Fruit fly (Drosophila melanogaster): ENCODE measurements around the gene ctp.

Gene ctp

DNA sequence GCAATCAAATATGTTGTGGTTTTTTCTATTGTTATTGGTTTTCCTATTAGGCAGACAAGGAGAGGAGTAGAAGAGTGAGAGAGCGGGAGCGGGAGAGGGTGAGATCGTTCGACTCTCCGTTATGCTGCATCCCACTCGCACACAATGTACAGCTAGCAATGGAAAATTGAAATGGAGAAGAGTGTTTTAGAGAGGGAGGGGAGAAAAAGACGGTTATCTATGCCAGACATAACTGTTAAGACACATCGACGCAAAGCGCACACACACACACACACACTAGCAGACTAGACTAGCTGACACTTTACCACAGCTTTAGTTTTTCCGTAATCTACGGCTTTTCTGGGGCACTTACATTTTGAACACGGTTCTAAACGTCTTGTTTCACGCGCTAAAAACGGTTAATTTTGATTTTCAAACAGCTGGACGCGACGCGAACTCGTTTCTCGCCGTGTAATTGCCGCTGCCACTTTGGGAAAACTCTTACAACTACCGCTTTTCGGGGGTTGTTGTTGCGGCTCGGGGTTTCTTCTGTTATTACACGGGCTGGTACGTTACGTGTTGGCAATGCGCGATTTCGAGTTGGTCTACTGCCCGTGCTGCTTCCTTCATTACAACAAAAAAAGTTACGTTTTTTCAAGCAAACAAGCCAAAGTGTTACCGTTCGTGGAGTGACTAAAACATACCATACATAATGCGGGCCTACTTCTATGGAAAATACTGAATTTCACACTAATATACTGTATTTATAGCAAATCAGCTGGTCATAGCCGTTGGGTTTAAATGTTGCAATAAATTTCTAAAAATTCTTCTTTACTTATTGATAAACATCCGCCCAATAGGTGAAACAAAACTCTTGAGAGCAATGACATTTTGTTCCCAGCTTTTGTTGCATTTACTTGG, 8.4 kb upstream of the ctp start, which contains the start of gene fzr:
TSS of gene fzr (minus strand) at position 625 of the 900 bp plus-strand sequence.
- no peak for TF ChIP-seq noc (tag; optimal IDR thresholded peaks at IDR 0.05)

DNA sequence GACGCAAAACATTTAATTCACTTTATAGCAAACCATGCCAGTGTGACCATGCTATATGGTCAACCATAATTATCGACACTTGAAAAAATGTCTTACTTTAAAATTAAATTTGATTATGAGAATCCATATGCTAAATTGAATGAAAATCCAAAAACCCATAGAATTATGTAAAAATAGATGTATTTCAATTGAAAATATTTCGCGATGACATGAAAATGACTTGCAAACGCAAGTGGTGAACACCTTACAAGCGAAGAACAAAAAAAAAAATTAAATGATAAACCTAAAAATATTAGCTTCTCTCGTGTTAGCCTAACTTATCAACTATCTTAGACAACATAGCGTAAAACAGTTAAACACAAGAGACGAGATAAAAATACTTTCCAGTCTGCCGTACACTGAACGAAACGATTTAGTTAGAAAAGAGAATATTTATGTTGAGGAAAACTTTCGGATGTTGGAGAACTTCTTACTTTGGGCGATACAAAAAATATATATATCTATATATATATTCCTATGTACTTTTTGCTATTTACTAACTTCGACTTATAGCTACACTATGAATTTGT, 7.7 kb upstream of the ctp start:
- peak; percentile 27 for TF ChIP-seq noc (tag; optimal IDR thresholded peaks at IDR 0.05)

DNA sequence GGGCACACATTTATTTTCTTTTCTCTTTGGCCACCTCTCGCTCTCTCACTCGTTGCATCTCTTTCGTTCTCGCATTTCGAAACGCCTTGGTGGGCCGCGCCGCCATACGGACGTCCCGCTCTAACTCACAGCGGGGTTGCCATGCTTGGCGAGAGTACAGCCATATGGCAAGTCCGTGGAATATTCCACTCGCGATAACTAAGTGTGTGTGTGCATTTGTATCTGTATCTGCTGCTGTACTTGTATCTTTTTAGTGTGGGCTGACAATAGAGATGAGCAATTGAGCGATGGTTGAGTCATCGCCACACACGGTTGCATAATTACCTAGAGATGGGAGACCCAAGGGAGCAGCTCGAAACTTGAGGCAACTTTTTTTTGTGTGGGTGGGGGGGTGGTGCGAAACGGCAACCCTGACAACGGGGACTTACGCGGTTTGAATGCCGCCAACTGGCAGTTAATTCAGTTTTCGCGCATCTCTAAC, 3.1 kb upstream of the ctp start:
- TF ChIP-seq noc (tag; optimal IDR thresholded peaks at IDR 0.05): peak; percentile 70

DNA sequence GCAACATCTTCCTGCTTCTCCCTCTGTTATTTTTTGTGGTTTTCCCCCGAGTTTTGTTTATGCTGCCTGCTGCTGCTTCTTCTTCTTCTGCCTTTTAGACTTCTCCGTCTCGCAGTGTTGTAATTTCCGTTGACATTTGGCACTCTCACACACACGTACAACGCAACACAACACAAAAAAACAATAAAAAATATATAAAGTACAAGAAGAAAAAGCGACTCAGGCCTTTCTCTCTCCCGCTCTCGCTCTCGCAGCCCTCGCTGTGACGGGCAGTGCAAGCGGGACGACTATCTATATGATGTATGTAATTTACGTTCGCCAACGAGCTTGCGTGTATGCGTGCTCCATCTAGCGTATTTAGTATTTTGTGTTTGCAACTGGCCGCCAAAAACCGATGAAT, 1.4 kb upstream of the ctp start:
- TF ChIP-seq noc (tag; optimal IDR thresholded peaks at IDR 0.05): peak; percentile 19

DNA sequence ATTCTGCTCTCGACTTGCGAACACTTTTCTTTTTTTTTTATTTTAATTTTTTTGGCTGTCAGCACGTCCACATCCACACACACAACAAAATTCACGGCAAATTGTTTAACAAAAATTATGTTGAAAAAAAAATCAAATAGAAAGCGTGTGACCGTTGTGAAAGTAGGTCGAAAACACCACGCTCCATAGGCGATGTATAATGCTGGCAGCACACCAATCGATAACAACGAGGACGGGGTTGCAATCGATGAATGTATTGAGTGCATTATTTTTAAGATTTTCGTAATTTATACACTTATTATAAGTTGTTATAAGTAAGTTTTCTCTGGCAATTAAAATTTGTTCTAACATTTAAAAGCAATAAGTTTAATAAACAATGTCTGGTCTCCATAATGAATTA, 877 bp upstream of the ctp start, which contains the start of gene Pp2C1:
TSS of gene Pp2C1 (minus strand) at position 181 of the 400 bp plus-strand sequence.
- TF ChIP-seq noc (tag; optimal IDR thresholded peaks at IDR 0.05): no peak

DNA sequence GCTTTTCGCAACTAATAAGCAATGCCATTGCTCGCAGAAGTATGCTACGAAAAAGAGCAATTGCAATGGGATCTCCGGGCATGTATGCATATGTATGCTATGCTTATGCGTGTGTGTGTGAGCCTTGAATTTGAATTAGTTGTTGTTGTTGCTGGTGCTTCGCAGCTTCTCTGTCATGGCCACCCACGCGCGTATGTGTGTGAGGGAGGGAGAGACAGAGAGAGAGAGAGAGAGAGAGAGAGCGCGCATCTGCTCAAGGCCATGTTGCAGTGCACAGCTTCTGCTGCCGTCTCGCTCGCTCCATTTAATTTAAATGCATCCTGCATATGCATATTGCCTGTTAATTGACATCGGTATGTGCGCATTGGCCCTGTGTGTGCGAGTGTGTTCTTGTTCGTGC, 3.2 kb downstream of the ctp start:
- TF ChIP-seq noc (tag; optimal IDR thresholded peaks at IDR 0.05): no peak

DNA sequence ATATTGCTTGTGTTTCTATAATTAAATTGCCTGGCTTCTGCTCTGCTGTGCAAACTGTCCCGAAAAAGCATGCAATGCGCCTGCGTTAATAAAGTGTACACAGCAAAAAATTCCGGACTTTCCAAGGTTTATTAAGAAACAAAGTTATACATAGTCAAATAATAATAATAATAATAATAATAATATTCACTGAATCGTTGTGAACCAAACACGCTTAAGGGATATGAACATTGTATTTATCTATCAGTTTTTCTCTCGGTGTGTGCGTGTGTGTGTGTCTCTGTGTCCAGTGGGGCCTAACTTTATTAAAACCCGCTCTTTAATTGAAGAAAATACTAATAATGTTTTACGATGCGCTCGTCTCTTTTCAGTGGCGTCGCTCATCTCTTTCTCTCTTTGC, 3.6 kb downstream of the ctp start:
- no peak for TF ChIP-seq noc (tag; optimal IDR thresholded peaks at IDR 0.05)

DNA sequence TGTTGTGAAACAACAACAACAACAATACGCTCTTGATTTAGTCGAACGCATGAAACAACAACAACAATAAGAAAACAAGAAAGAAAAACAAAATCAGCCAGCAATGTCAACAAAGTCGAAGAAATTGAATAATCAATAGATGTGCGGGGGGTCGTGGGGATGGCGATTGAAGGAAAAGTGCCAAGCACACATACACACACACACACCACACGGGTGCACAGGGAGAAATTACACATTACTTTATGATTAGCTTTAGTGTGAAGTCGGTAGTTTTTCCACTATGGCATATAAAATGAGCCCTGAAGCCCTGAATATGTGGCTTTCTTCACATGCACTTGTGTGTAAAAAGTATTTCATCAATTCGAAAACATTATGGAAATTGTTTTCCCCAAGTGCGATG, 5.4 kb downstream of the ctp start:
- no peak for TF ChIP-seq noc (tag; optimal IDR thresholded peaks at IDR 0.05)

DNA sequence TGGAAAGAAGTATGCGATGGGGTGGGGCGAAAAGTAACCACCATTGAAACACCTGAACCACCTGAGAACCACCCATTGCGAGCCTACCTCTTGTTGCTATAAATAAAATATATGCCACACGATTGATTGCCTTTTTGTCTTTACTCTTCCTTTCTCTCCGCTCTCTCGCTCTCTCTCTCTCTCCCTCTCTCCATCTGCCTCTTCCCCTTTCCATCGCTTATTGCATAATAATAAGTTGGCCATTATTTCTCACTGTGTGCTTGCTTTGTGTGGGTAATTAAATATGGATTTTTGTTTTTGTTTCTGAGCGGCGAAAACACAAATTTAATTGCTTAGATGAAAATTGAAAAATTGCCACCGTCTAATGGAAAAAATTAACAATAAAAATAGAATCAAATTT, 6.5 kb downstream of the ctp start:
- TF ChIP-seq noc (tag; optimal IDR thresholded peaks at IDR 0.05): no peak

DNA sequence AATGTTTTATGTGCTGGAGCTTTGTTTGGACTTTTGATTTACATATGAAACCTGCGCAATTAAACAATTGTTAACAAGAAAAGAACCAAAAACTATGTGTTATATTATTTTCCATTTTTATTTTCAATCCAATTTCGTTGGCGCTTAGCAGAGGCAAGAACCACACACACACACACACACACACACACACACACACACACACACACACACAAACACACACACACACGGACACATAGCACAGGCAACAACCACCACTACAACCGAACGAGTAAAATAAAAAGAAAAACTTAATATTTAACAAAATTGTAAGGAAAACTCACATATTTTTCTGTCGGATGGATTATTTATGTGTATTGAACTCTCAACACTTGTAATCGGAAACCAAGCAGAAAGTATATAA, 11.8 kb downstream of the ctp start:
- no peak for TF ChIP-seq noc (tag; optimal IDR thresholded peaks at IDR 0.05)

DNA sequence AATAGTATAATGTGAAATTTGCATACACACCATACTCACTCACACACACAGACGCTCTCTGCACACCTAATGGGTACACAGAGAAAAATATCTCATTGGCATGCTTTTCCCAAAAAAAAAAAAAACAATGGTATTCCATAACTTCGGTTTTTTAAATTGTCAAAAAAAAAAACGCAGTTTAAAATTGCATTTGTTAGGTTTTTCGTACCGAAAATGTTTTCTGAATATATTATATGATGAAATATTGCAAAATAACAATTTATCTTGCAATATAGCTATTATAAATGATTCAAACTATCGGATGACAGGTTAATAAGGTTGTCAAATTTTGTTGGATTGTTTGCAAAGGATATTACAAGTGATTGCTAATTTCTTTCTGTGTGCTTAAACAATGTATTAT, 12.2 kb downstream of the ctp start:
- TF ChIP-seq noc (tag; optimal IDR thresholded peaks at IDR 0.05): no peak

DNA sequence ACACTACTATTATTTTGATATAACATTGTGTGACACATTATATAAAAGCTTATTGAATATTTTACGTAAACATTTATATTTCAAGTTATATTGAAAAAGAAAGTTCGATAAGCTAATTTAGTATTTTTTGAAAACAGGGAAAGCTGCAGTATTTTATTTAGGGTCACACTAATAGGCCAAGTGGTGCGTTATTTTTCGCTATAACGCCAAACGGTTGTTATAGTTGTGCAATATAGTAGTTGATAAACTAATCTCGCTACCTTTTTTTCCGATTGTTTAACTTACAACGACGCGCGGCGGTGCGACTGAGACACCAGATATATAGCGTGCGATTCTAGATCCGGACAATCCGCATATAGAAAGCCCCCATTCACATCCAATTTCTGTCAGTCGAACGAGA, 14.5 kb downstream of the ctp start, which contains the start of gene Pdha:
TSS of gene Pdha (plus strand) at position 167 of the 400 bp plus-strand sequence.
- no peak for TF ChIP-seq noc (tag; optimal IDR thresholded peaks at IDR 0.05)

DNA sequence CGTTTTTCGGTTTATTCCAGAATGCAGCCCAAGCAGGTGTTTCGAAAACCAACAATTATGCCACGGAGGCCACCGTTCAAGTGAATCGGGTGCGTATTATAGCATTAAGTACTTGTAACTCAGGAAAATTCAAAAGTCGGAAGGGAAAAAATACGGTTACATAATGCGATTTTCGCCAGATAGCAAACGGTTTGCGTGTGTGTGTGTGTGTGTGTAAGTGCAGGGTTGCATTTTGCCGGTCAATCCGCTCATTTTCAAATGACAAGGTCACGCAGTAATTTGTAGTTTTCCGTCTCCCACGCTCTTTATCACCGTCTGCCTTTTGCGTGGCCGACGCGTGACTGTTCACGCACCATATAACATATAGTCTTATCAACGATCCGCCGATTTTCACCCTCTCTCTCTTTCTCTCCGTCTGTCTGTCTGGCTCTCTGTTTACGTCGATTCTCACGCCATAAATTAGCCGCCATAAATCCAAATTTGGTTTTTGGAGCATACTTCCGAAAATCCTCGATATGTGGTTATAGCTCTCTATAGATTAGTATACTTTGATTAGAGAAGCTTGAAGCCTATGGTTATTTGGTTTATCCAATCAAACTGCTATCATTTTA, 15.3 kb downstream of the ctp start:
- TF ChIP-seq noc (tag; optimal IDR thresholded peaks at IDR 0.05): peak; percentile 40

DNA sequence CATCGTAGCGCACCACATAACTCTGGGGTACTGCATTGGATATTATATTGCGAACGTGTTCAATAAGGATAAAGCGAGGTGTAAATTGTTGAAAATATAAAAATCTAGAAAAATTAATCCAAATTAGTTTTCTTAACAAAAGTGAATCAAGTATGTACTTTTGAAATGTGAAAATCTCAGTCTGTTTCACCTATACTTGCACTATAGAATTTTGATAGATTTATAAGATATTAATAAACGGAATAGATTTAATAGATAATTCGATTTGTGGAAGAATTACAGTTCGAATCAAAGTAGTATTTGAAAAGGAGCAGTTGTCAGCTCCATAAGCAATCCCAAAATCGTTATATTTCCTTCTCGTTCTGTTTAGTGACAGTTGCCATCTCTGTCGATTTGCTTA, 17.4 kb downstream of the ctp start, which contains the start of gene CG7024:
TSS of gene CG7024 (plus strand) at position 301 of the 400 bp plus-strand sequence.
- TF ChIP-seq noc (tag; optimal IDR thresholded peaks at IDR 0.05): no peak

DNA sequence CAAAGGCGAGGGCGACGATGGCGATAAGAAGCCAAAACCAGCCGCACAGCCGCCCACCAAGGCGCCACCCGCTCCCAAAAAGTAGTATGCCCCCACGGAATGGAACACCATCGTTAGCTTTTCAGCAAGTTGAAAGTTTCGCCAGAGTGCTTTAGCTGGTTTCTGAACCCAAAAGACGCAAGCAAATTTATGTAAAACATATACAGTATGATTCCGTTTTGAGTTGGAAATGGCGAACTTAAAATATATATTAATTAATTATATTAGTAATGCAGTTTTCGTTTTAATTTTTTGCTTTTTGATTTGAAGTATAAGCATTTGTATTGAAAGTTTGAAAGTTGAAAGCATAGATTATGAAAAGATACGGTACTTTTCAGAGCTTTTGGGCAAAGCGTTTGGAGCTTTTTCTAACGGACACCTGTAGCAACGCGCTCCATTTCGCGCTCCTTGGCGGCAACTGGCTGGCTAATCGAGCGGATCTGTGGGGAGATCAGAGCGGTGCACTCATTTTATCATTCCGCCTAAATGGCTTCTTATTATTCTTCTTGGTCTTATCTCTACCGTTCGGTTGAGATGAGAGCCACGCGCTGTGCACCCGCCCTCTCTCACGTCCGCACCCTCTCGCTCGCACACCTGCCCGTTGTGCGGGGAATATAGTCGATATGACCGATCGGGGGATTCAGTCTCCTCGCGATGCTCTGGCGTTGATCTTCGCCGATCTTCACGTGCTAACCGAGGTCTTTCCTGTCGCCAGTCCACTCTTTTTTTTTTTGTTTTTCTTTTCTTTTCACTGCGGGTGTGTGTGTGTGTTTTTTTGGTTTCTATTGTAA, 19.9 kb downstream of the ctp start, which contains the start of gene Proc-R:
TSS of gene Proc-R (plus strand) at position 680 of the 830 bp plus-strand sequence.
- TF ChIP-seq noc (tag; optimal IDR thresholded peaks at IDR 0.05): no peak
